Worm (Caenorhabditis elegans): ENCODE results near the gene lev-8.

DNA sequence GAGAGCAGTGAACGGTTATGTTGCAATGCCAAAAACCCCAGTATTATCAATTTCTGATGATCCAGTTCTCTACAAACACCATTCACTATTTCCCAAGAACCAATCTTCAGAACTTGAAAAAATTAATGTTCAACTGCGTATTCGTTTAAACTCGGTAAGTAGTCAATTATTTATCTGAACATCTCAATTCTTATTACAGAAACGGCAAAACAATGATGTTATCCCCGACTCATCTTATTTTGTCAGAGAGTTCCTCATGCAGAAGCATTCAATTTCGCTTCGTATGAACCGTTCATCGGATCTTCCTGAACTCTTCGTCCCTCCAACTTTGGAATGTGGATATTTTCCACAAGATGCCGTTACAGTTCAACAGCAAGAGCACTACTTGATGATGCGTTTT is 37.0 kb upstream of the lev-8 start:
- TF ChIP-seq T22C8.4 (GFP tag; IDR thresholded peaks at IDR 0.05) (no peak), ztf-23 (GFP tag; IDR thresholded peaks at IDR 0.05) (no peak), flt-1 (GFP tag; IDR thresholded peaks at IDR 0.05) (no peak), klf-2 (GFP tag; conservative IDR thresholded peaks at IDR 0.05) (no peak), cog-1 (tag; optimal IDR thresholded peaks at IDR 0.05) (no peak), ref-1 (GFP tag; conservative IDR thresholded peaks at IDR 0.05) (no peak), med-1 (GFP tag; optimal IDR thresholded peaks at IDR 0.05; ENCODE audit: insufficient read depth) (no peak)
